Fruit fly (Drosophila melanogaster): Measurements from ENCODE around the gene Gapvd1.

Gene Gapvd1

DNA sequence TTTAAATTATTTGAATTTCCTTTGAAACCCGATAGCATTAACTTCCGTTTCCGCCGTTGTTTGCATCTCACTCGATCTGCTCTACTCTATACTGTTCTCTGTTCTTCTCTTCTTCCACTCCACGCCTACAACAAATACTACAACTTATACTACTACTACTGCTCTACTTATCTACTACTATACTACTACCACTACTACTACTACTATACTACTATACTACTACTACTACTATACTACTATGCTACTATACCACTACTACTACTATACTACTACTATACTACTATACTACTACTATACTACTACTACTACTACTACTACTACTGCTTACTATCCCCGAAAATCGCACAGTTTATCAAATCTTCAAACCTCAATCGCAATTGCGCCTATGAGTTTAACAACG, 57.4 kb downstream of the Gapvd1 start:
- TF ChIP-seq CG14711 (tag; optimal IDR thresholded peaks at IDR 0.05) (no peak), CG7045 (GFP tag; optimal IDR thresholded peaks at IDR 0.05) (no peak), Mnt (GFP tag; optimal IDR thresholded peaks at IDR 0.05) (no peak), CG33017 (tag; optimal IDR thresholded peaks at IDR 0.05) (no peak), cnc (optimal IDR thresholded peaks at IDR 0.05) (no peak), CG11617 (GFP tag; optimal IDR thresholded peaks at IDR 0.05) (no peak), kay (GFP tag; ENCODE audit: borderline replicate concordance) (no peak), Clk (GFP tag; optimal IDR thresholded peaks at IDR 0.05) (no peak), Crg-1 (GFP tag; optimal IDR thresholded peaks at IDR 0.05) (no peak), CG7101 (tag; optimal IDR thresholded peaks at IDR 0.05) (no peak), tj (GFP tag; optimal IDR thresholded peaks at IDR 0.05) (no peak), CG5204 (GFP tag; optimal IDR thresholded peaks at IDR 0.05) (no peak), bab1 (GFP tag; optimal IDR thresholded peaks at IDR 0.05) (no peak), CG1620 (GFP tag; optimal IDR thresholded peaks at IDR 0.05) (no peak), pad (GFP tag; optimal IDR thresholded peaks at IDR 0.05) (no peak), toe (GFP tag; optimal IDR thresholded peaks at IDR 0.05) (no peak)

DNA sequence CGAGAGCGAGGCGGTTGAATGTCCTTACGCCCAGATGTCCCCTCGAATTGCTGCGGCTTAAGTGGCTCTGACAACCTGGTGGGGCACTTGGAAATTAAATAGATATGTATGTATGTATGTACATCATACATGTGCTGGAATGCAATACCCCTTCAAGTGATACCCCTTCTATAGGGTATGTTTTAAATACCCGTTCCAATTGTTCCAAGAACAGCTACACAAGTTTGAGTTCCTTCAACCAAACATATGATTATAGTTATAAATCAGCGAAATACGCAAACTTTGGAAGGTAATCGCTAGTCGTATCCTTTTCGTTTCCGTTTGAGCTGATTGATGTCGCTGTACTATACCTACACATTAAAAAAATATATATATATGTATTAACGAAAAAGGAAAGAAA, 58.3 kb downstream of the Gapvd1 start:
- no peak for TF ChIP-seq cic (GFP tag; optimal IDR thresholded peaks at IDR 0.05)
- no peak for TF ChIP-seq CG11617 (GFP tag; optimal IDR thresholded peaks at IDR 0.05)
- no peak for TF ChIP-seq Clk (GFP tag; optimal IDR thresholded peaks at IDR 0.05)
- TF ChIP-seq CG1620 (GFP tag; optimal IDR thresholded peaks at IDR 0.05), result no peak
- no peak for TF ChIP-seq toe (GFP tag; optimal IDR thresholded peaks at IDR 0.05)
- TF ChIP-seq Hr96 (GFP tag; optimal IDR thresholded peaks at IDR 0.05), result no peak

Measured in whole organism, adult.